Worm (Caenorhabditis elegans) whole organism, late embryonic: Measurements from ENCODE around the gene F32D8.7.

Experiments used
- K02D7.2 ChIP-seq: sonication (generic microtip); optimal IDR thresholded peaks from 2 replicates; lab custom pipeline; 2017; ENCODE audit warnings: mild to moderate bottlenecking, missing genetic modification characterization, missing compliant biosample characterization
- K09A11.1 ChIP-seq: sonication (generic microtip); optimal IDR thresholded peaks from 2 replicates; lab custom pipeline; 2017; ENCODE audit warnings: antibody characterized with exemption, mild to moderate bottlenecking, missing genetic modification characterization, missing compliant biosample characterization; ENCODE audit not compliant: insufficient read depth
- ahr-1 ChIP-seq: sonication (generic microtip); optimal IDR thresholded peaks from 2 replicates; lab custom pipeline; 2016; ENCODE audit warnings: missing genetic modification characterization, missing compliant biosample characterization
- ama-1 ChIP-seq: fragments of 150-350 bp; optimal IDR thresholded peaks from 2 replicates; lab custom pipeline; 2014
- ceh-6 ChIP-seq: fragments of 200-800 bp; sonication (Bioruptor generic); optimal IDR thresholded peaks from 2 replicates; lab custom pipeline; 2018; ENCODE audit warnings: mild to moderate bottlenecking, missing genetic modification characterization, missing compliant biosample characterization
- elt-2 ChIP-seq: sonication (generic microtip); optimal IDR thresholded peaks from 2 replicates; lab custom pipeline; 2016; ENCODE audit warnings: missing genetic modification reagents, missing genetic modification characterization, missing compliant biosample characterization
- ets-4 ChIP-seq: sonication (generic microtip); optimal IDR thresholded peaks from 2 replicates; lab custom pipeline; 2016; ENCODE audit warnings: missing genetic modification characterization, missing compliant biosample characterization
- hlh-30 ChIP-seq: sonication (generic microtip); optimal IDR thresholded peaks from 2 replicates; lab custom pipeline; 2017; ENCODE audit warnings: antibody characterized with exemption, missing genetic modification characterization, missing compliant biosample characterization; ENCODE audit not compliant: insufficient read depth
- lin-11 ChIP-seq: fragments of 200-800 bp; sonication (Bioruptor generic); optimal IDR thresholded peaks from 2 replicates; lab custom pipeline; 2018; ENCODE audit warnings: mild to moderate bottlenecking, missing genetic modification characterization, missing compliant biosample characterization
- nhr-11 ChIP-seq: fragments of 150-350 bp; optimal IDR thresholded peaks from 2 replicates; lab custom pipeline; 2014; ENCODE audit warnings: missing biosample characterization, missing genetic modification characterization
- pha-4 ChIP-seq: fragments of 150-350 bp; optimal IDR thresholded peaks from 2 replicates; lab custom pipeline; 2018; ENCODE audit warnings: missing biosample characterization, missing genetic modification reagents, missing genetic modification characterization
- pqm-1 ChIP-seq: sonication (generic microtip); optimal IDR thresholded peaks from 2 replicates; lab custom pipeline; 2016; ENCODE audit warnings: missing genetic modification characterization, missing compliant biosample characterization
- unc-3 ChIP-seq, 2 experiments: fragments of 200-800 bp in 1 of 2; sonication (Bioruptor generic) in 1 of 2; sonication (generic microtip) in 1 of 2; conservative IDR thresholded peaks in 1 of 2; optimal IDR thresholded peaks in 1 of 2; 2 replicates each; pipeline versions ENCODE4 v1.3.6 to Lab custom; 2016 to 2022; ENCODE audit warnings: missing compliant biosample characterization in 2 of 2, missing genetic modification characterization in 2 of 2, missing genetic modification reagents in 1 of 2

ce11 chrV:10893510-10894128 lies 4.6 kb upstream of the F32D8.7 start, which contains the start of gene F32D8.4:
- TF ChIP-seq K09A11.1 (tag; lab: Kevin White, UChicago) (no peak), elt-2 (no peak), lin-11 (tag; lab: Kevin White, UChicago) (no peak), pha-4 (no peak), ama-1 (lab: Kevin White, UChicago) (no peak), unc-3 (GFP tag; conservative IDR thresholded peaks at IDR 0.05; lab: Robert Waterston, UW) (no peak), unc-3 (tag; optimal IDR thresholded peaks at IDR 0.05; lab: Kevin White, UChicago) (no peak), ets-4 (tag; lab: Kevin White, UChicago) (no peak), ceh-6 (GFP tag; lab: Kevin White, UChicago) (no peak), nhr-11 (no peak), hlh-30 (tag; lab: Kevin White, UChicago) (no peak), K02D7.2 (tag; lab: Kevin White, UChicago) (no peak), ahr-1 (tag; lab: Kevin White, UChicago) (no peak), pqm-1 (tag; lab: Kevin White, UChicago) (no peak)
